Fruit fly (Drosophila melanogaster) whole organism, adult: ENCODE data around the gene CG43051.
A peak's percentile ranks its signal among the peaks of the same experiment; 100 is the strongest.

Source experiments
- CG11617 ChIP-seq: fragments of 200-800 bp; sonication (Bioruptor generic); optimal IDR thresholded peaks from 2 replicates; lab custom pipeline; 2017; ENCODE audit warnings: mild to moderate bottlenecking, missing biosample characterization, missing genetic modification reagents, missing genetic modification characterization
- CG12768 ChIP-seq: fragments of 200-800 bp; sonication (Bioruptor generic); optimal IDR thresholded peaks from 2 replicates; lab custom pipeline; 2017; ENCODE audit warnings: missing biosample characterization, missing genetic modification characterization, mild to moderate bottlenecking, moderate library complexity, missing genetic modification reagents
- CG14711 ChIP-seq: fragments of 200-800 bp; sonication (Bioruptor generic); optimal IDR thresholded peaks from 2 replicates; lab custom pipeline; 2018; ENCODE audit warnings: missing biosample characterization, mild to moderate bottlenecking, missing genetic modification characterization, moderate library complexity
- CG1620 ChIP-seq: fragments of 200-800 bp; sonication (Bioruptor generic); optimal IDR thresholded peaks from 2 replicates; lab custom pipeline; 2016; ENCODE audit warnings: missing biosample characterization, missing genetic modification characterization
- CG33017 ChIP-seq: fragments of 200-800 bp; sonication (Bioruptor generic); optimal IDR thresholded peaks from 2 replicates; lab custom pipeline; 2018; ENCODE audit warnings: missing biosample characterization, mild to moderate bottlenecking, missing genetic modification characterization, moderate library complexity
- CG5204 ChIP-seq: fragments of 200-800 bp; sonication (Bioruptor generic); optimal IDR thresholded peaks from 2 replicates; lab custom pipeline; 2016; ENCODE audit warnings: missing biosample characterization, missing genetic modification characterization
- CG7045 ChIP-seq: fragments of 200-800 bp; sonication (Bioruptor generic); optimal IDR thresholded peaks from 2 replicates; lab custom pipeline; 2017; ENCODE audit warnings: missing biosample characterization, mild to moderate bottlenecking, missing genetic modification characterization
- CG7101 ChIP-seq: fragments of 200-800 bp; sonication (Bioruptor generic); optimal IDR thresholded peaks from 2 replicates; lab custom pipeline; 2018; ENCODE audit warnings: missing biosample characterization, mild to moderate bottlenecking, missing genetic modification characterization, moderate library complexity
- Clk ChIP-seq: fragments of 200-800 bp; sonication (Bioruptor generic); optimal IDR thresholded peaks from 2 replicates; lab custom pipeline; 2017; ENCODE audit warnings: missing biosample characterization, missing genetic modification characterization
- Crg-1 ChIP-seq: fragments of 200-800 bp; sonication (Bioruptor generic); optimal IDR thresholded peaks from 2 replicates; lab custom pipeline; 2016; ENCODE audit warnings: missing biosample characterization, missing genetic modification characterization
- Hr96 ChIP-seq: fragments of 200-800 bp; sonication (Bioruptor generic); optimal IDR thresholded peaks from 2 replicates; lab custom pipeline; 2016; ENCODE audit warnings: missing biosample characterization, missing genetic modification characterization
- Mnt ChIP-seq: fragments of 200-800 bp; sonication (Bioruptor generic); optimal IDR thresholded peaks from 2 replicates; lab custom pipeline; 2016; ENCODE audit warnings: missing biosample characterization, mild to moderate bottlenecking, missing genetic modification characterization
- bab1 ChIP-seq: fragments of 200-800 bp; sonication (Bioruptor generic); optimal IDR thresholded peaks from 3 replicates; lab custom pipeline; 2019; ENCODE audit warnings: missing biosample characterization, mild to moderate bottlenecking, missing genetic modification characterization, moderate library complexity
- cic ChIP-seq: fragments of 200-800 bp; sonication (Bioruptor generic); optimal IDR thresholded peaks from 2 replicates; lab custom pipeline; 2017; ENCODE audit warnings: missing biosample characterization, mild to moderate bottlenecking, missing genetic modification characterization, moderate library complexity
- cnc ChIP-seq, 2 experiments: fragments of >200 bp; optimal IDR thresholded peaks; 2 replicates each; lab custom pipeline; 2017
- kay ChIP-seq: fragments of 200-800 bp; sonication (Bioruptor generic); peaks from one replicate; lab custom pipeline; 2016; ENCODE audit warnings: missing biosample characterization, missing genetic modification characterization, borderline replicate concordance
- ovo ChIP-seq: fragments of 200-800 bp; sonication (Bioruptor generic); optimal IDR thresholded peaks from 2 replicates; lab custom pipeline; 2016; ENCODE audit warnings: missing biosample characterization, missing genetic modification characterization
- pad ChIP-seq: fragments of 200-800 bp; sonication (Bioruptor generic); optimal IDR thresholded peaks from 3 replicates; lab custom pipeline; 2017; ENCODE audit warnings: missing biosample characterization, missing genetic modification characterization, mild to moderate bottlenecking, moderate library complexity, missing genetic modification reagents
- tj ChIP-seq: fragments of 200-800 bp; sonication (Bioruptor generic); optimal IDR thresholded peaks from 3 replicates; lab custom pipeline; 2017; ENCODE audit warnings: missing biosample characterization, mild to moderate bottlenecking, missing genetic modification characterization, moderate library complexity
- toe ChIP-seq: fragments of 200-800 bp; sonication (Bioruptor generic); optimal IDR thresholded peaks from 2 replicates; lab custom pipeline; 2016; ENCODE audit warnings: missing biosample characterization, missing genetic modification characterization

CG43051 gene

dm6 chr2L:12521527-12522292 lies 14.0 kb downstream of the CG43051 start:
- TF ChIP-seq CG5204 (GFP tag; lab: Kevin White, UChicago) (no peak), cic (GFP tag; lab: Kevin White, UChicago) (peak; percentile 48), CG7101 (tag; lab: Kevin White, UChicago) (no peak), CG33017 (tag; lab: Kevin White, UChicago) (peak; percentile 44), bab1 (no peak)

dm6 chr2L:12524139-12524538 lies 16.4 kb downstream of the CG43051 start:
- no peak for TF ChIP-seq CG33017 (tag; lab: Kevin White, UChicago)
- no peak for TF ChIP-seq CG14711
- TF ChIP-seq Clk (GFP tag; lab: Kevin White, UChicago): no peak
- TF ChIP-seq tj (GFP tag; lab: Kevin White, UChicago): peak; percentile 41
- TF ChIP-seq CG11617 (GFP tag; lab: Kevin White, UChicago): no peak
- TF ChIP-seq Crg-1 (GFP tag; lab: Kevin White, UChicago): no peak
- TF ChIP-seq bab1: no peak
- TF ChIP-seq Hr96 (GFP tag; lab: Kevin White, UChicago): no peak
- TF ChIP-seq cnc (optimal IDR thresholded peaks at IDR 0.05; lab: Kevin White, UChicago): no peak

dm6 chr2L:12527590-12527989 lies 19.9 kb downstream of the CG43051 start:
- TF ChIP-seq cic (GFP tag; lab: Kevin White, UChicago) (no peak), ovo (GFP tag; lab: Kevin White, UChicago) (no peak), CG14711 (no peak), CG11617 (GFP tag; lab: Kevin White, UChicago) (no peak), bab1 (no peak), CG7045 (no peak), pad (GFP tag; lab: Kevin White, UChicago) (no peak), cnc (optimal IDR thresholded peaks at IDR 0.05; lab: Kevin White, UChicago) (no peak), toe (no peak), CG12768 (no peak), Clk (GFP tag; lab: Kevin White, UChicago) (no peak), CG1620 (GFP tag; lab: Kevin White, UChicago) (no peak), tj (GFP tag; lab: Kevin White, UChicago) (no peak), Hr96 (GFP tag; lab: Kevin White, UChicago) (no peak), Mnt (GFP tag; lab: Kevin White, UChicago) (no peak)

dm6 chr2L:12528376-12528775 lies 20.6 kb downstream of the CG43051 start:
- TF ChIP-seq tj (GFP tag; lab: Kevin White, UChicago) (peak; percentile 46), kay (GFP tag; lab: Kevin White, UChicago) (no peak), Clk (GFP tag; lab: Kevin White, UChicago) (no peak), cic (GFP tag; lab: Kevin White, UChicago) (no peak)

- TF ChIP-seq CG11617 (GFP tag; lab: Kevin White, UChicago): no peak
- TF ChIP-seq pad (GFP tag; lab: Kevin White, UChicago): peak; percentile 17
- TF ChIP-seq cic (GFP tag; lab: Kevin White, UChicago): peak; percentile 98
- peak; percentile 60 for TF ChIP-seq CG33017 (tag; lab: Kevin White, UChicago)
- no peak for TF ChIP-seq CG14711
- peak; percentile 85 for TF ChIP-seq ovo (GFP tag; lab: Kevin White, UChicago)
- TF ChIP-seq toe: peak; percentile 30
- TF ChIP-seq Hr96 (GFP tag; lab: Kevin White, UChicago): peak; percentile 62
- TF ChIP-seq kay (GFP tag; lab: Kevin White, UChicago): peak; percentile 94
- peak; percentile 69 for TF ChIP-seq tj (GFP tag; lab: Kevin White, UChicago)
- TF ChIP-seq Mnt (GFP tag; lab: Kevin White, UChicago): peak; percentile 72
- TF ChIP-seq CG12768: peak; percentile 93
- TF ChIP-seq Clk (GFP tag; lab: Kevin White, UChicago): no peak
- TF ChIP-seq Crg-1 (GFP tag; lab: Kevin White, UChicago): peak; percentile 58
- peak; percentile 53 for TF ChIP-seq bab1
- TF ChIP-seq CG7101 (tag; lab: Kevin White, UChicago): no peak
These were observed 21.6 kb downstream of the CG43051 start for dm6 chr2L:12529029-12529948.
